Worm (Caenorhabditis elegans): Measurements from ENCODE around the gene T19H5.7.

T19H5.7 gene

ce11 chrII:9487337-9487950, 7.5 kb upstream of the T19H5.7 start, which contains the start of gene T19H5.4 (continued):
- TF ChIP-seq lsl-1 (GFP tag; optimal IDR thresholded peaks at IDR 0.05): no peak
- TF ChIP-seq ama-1 (optimal IDR thresholded peaks at IDR 0.05): no peak
- no peak for TF ChIP-seq ama-1 (GFP tag; optimal IDR thresholded peaks at IDR 0.05)
- peak; percentile 80 for TF ChIP-seq ztf-26 (tag; optimal IDR thresholded peaks at IDR 0.05)
- TF ChIP-seq nfya-1 (tag; optimal IDR thresholded peaks at IDR 0.05; ENCODE audit: borderline replicate concordance, insufficient read depth): no peak
- TF ChIP-seq nfya-2 (GFP tag; IDR thresholded peaks at IDR 0.05): no peak
- TF ChIP-seq lin-54 (GFP tag; optimal IDR thresholded peaks at IDR 0.05): peak; percentile 40
- TF ChIP-seq madf-3 (GFP tag; IDR thresholded peaks at IDR 0.05): no peak
- TF ChIP-seq bed-1 (GFP tag; IDR thresholded peaks at IDR 0.05): no peak
- peak; percentile 56; the same call in 1 of the 2 replicates for TF ChIP-seq B0336.3 (GFP tag; IDR thresholded peaks at IDR 0.05)
- no peak for TF ChIP-seq ztf-25 (GFP tag; IDR thresholded peaks at IDR 0.05)
- peak; percentile 44; the same call in 1 of the 2 replicates for TF ChIP-seq dox-1 (GFP tag; IDR thresholded peaks at IDR 0.05)
- TF ChIP-seq chd-7 (tag; optimal IDR thresholded peaks at IDR 0.05): peak; percentile 70
- no peak for TF ChIP-seq hmg-20 (GFP tag; IDR thresholded peaks at IDR 0.05)
- no peak for TF ChIP-seq F33H1.4 (GFP tag; IDR thresholded peaks at IDR 0.05)
- peak; percentile 95 for TF ChIP-seq zfh-2 (GFP tag; conservative IDR thresholded peaks at IDR 0.05)
- TF ChIP-seq aptf-3 (GFP tag; IDR thresholded peaks at IDR 0.05): no peak
- TF ChIP-seq hmg-1.2 (GFP tag; IDR thresholded peaks at IDR 0.05): peak; percentile 53; the same call in 1 of the 2 replicates
- TF ChIP-seq ceh-27 (GFP tag; optimal IDR thresholded peaks at IDR 0.05): peak; percentile 23
- TF ChIP-seq nhr-80 (tag; optimal IDR thresholded peaks at IDR 0.05): peak; percentile 90
- no peak for TF ChIP-seq D2030.7 (GFP tag; IDR thresholded peaks at IDR 0.05)
- TF ChIP-seq ztf-6 (GFP tag; IDR thresholded peaks at IDR 0.05): no peak
- TF ChIP-seq lin-40 (tag; optimal IDR thresholded peaks at IDR 0.05): peak; percentile 47
- TF ChIP-seq F22D6.2 (tag; optimal IDR thresholded peaks at IDR 0.05): peak; percentile 20
- TF ChIP-seq B0261.1 (tag; optimal IDR thresholded peaks at IDR 0.05): no peak
- no peak for TF ChIP-seq attf-3 (GFP tag; conservative IDR thresholded peaks at IDR 0.05)
- TF ChIP-seq T07F8.4 (tag; optimal IDR thresholded peaks at IDR 0.05): no peak
- no peak for TF ChIP-seq lir-1 (GFP tag; conservative IDR thresholded peaks at IDR 0.05)
- TF ChIP-seq C17E4.6 (GFP tag; IDR thresholded peaks at IDR 0.05): no peak
- peak; percentile 38; the same call in 1 of the 2 replicates for TF ChIP-seq egrh-3 (GFP tag; IDR thresholded peaks at IDR 0.05)
- no peak for TF ChIP-seq F57A8.1 (GFP tag; optimal IDR thresholded peaks at IDR 0.05)
- TF ChIP-seq F37B4.10 (GFP tag; IDR thresholded peaks at IDR 0.05): no peak
- TF ChIP-seq repo-1 (tag; optimal IDR thresholded peaks at IDR 0.05): no peak
- TF ChIP-seq dpff-1 (tag; optimal IDR thresholded peaks at IDR 0.05): no peak
- TF ChIP-seq egl-18 (GFP tag; IDR thresholded peaks at IDR 0.05): no peak
- peak; percentile 62; the same call in 1 of the 2 replicates for TF ChIP-seq K11D2.4 (GFP tag; IDR thresholded peaks at IDR 0.05)
- no peak for TF ChIP-seq unc-130 (GFP tag; optimal IDR thresholded peaks at IDR 0.05)
- TF ChIP-seq efl-1 (GFP tag; optimal IDR thresholded peaks at IDR 0.05): no peak
- TF ChIP-seq F52B5.7 (tag; optimal IDR thresholded peaks at IDR 0.05): no peak
- no peak for TF ChIP-seq ceh-91 (GFP tag; IDR thresholded peaks at IDR 0.05)
- no peak for TF ChIP-seq hsf-1 (GFP tag; IDR thresholded peaks at IDR 0.05)
- peak; percentile 14 for TF ChIP-seq madf-10 (tag; optimal IDR thresholded peaks at IDR 0.05)
- no peak for TF ChIP-seq sdz-38 (tag; optimal IDR thresholded peaks at IDR 0.05)
- no peak for TF ChIP-seq die-1 (tag; optimal IDR thresholded peaks at IDR 0.05)
- TF ChIP-seq cebp-1 (GFP tag; IDR thresholded peaks at IDR 0.05): peak; percentile 61; the same call in 1 of the 2 replicates
- TF ChIP-seq cebp-1 (tag; optimal IDR thresholded peaks at IDR 0.05): peak; percentile 82
- no peak for TF ChIP-seq let-607 (tag; optimal IDR thresholded peaks at IDR 0.05)
- TF ChIP-seq F55B11.4 (tag; optimal IDR thresholded peaks at IDR 0.05; ENCODE audit: borderline replicate concordance, insufficient read depth): no peak
- TF ChIP-seq ceh-79 (tag; optimal IDR thresholded peaks at IDR 0.05): no peak
